Worm (Caenorhabditis elegans) whole organism, L3 larva: ENCODE data around the gene AH9.1.

ENCODE experiments used
- R02D3.7 ChIP-seq: fragments of 150-350 bp; optimal IDR thresholded peaks from 2 replicates; lab custom pipeline; 2014; ENCODE audit warnings: missing biosample characterization, missing genetic modification characterization
- ZK546.5 ChIP-seq: sonication (generic microtip); optimal IDR thresholded peaks from 2 replicates; lab custom pipeline; 2017; ENCODE audit warnings: missing biosample characterization, missing genetic modification characterization
- aly-2 ChIP-seq: fragments of 150-350 bp; optimal IDR thresholded peaks from 2 replicates; lab custom pipeline; 2014; ENCODE audit warnings: missing biosample characterization, missing genetic modification characterization
- ama-1 ChIP-seq: fragments of 150-350 bp; optimal IDR thresholded peaks from 2 replicates; lab custom pipeline; 2018
- ceh-16 ChIP-seq: sonication (generic microtip); optimal IDR thresholded peaks from 2 replicates; lab custom pipeline; 2017; ENCODE audit warnings: missing biosample characterization, missing genetic modification characterization
- ceh-28 ChIP-seq: fragments of 150-350 bp; optimal IDR thresholded peaks from 2 replicates; lab custom pipeline; 2014; ENCODE audit warnings: missing biosample characterization, missing genetic modification reagents, missing genetic modification characterization
- ceh-82 ChIP-seq: fragments of 150-350 bp; optimal IDR thresholded peaks from 2 replicates; lab custom pipeline; 2014; ENCODE audit warnings: missing biosample characterization, missing genetic modification characterization
- ceh-9 ChIP-seq: sonication (generic microtip); optimal IDR thresholded peaks from 2 replicates; lab custom pipeline; 2018; ENCODE audit warnings: missing biosample characterization, missing genetic modification characterization
- daf-12 ChIP-seq: fragments of 150-350 bp; optimal IDR thresholded peaks from 2 replicates; lab custom pipeline; 2014; ENCODE audit warnings: missing biosample characterization, missing genetic modification reagents, missing genetic modification characterization
- egl-27 ChIP-seq: sonication (generic microtip); optimal IDR thresholded peaks from 4 replicates; lab custom pipeline; 2017; ENCODE audit warnings: missing biosample characterization, missing genetic modification reagents, missing genetic modification characterization
- egl-5 ChIP-seq: fragments of 150-350 bp; optimal IDR thresholded peaks from 2 replicates; lab custom pipeline; 2017; ENCODE audit warnings: missing biosample characterization, missing genetic modification reagents, missing genetic modification characterization, inconsistent platforms
- elt-1 ChIP-seq: fragments of 150-350 bp; optimal IDR thresholded peaks from 2 replicates; lab custom pipeline; 2014; ENCODE audit warnings: missing biosample characterization, missing genetic modification characterization
- elt-2 ChIP-seq: sonication (generic microtip); optimal IDR thresholded peaks from 2 replicates; lab custom pipeline; 2016; ENCODE audit warnings: missing genetic modification reagents, mild to moderate bottlenecking, missing genetic modification characterization, missing compliant biosample characterization
- elt-3 ChIP-seq, 3 experiments: fragments of 150-350 bp in 1 of 3; sonication (generic microtip) in 2 of 3; optimal IDR thresholded peaks; 2 replicates in 2 of 3; 4 replicates in 1 of 3; lab custom pipeline; 2014 to 2017; ENCODE audit warnings: missing biosample characterization in 3 of 3, missing genetic modification characterization in 3 of 3
- eor-1 ChIP-seq, 2 experiments: fragments of 150-350 bp; optimal IDR thresholded peaks; 2 replicates each; lab custom pipeline; 2014 to 2018; ENCODE audit warnings: missing biosample characterization in 2 of 2, missing genetic modification characterization in 2 of 2
- fkh-10 ChIP-seq: sonication (generic microtip); optimal IDR thresholded peaks from 2 replicates; lab custom pipeline; 2017; ENCODE audit warnings: missing biosample characterization, missing genetic modification reagents, missing genetic modification characterization
- fkh-2 ChIP-seq: fragments of 150-350 bp; optimal IDR thresholded peaks from 2 replicates; lab custom pipeline; 2014; ENCODE audit warnings: missing biosample characterization, missing genetic modification reagents, missing genetic modification characterization
- fos-1 ChIP-seq: fragments of 150-350 bp; optimal IDR thresholded peaks from 2 replicates; lab custom pipeline; 2014; ENCODE audit warnings: missing biosample characterization, missing genetic modification characterization
- hmg-11 ChIP-seq: sonication (generic microtip); optimal IDR thresholded peaks from 2 replicates; lab custom pipeline; 2016; ENCODE audit warnings: missing genetic modification characterization, missing compliant biosample characterization
- jun-1 ChIP-seq: fragments of 150-350 bp; optimal IDR thresholded peaks from 2 replicates; lab custom pipeline; 2014; ENCODE audit warnings: missing biosample characterization, missing genetic modification reagents, missing genetic modification characterization
- lin-15B ChIP-seq: fragments of 150-350 bp; optimal IDR thresholded peaks from 2 replicates; lab custom pipeline; 2014; ENCODE audit warnings: missing biosample characterization, missing genetic modification characterization
- lin-39 ChIP-seq: fragments of 150-350 bp; optimal IDR thresholded peaks from 2 replicates; lab custom pipeline; 2018; ENCODE audit warnings: missing biosample characterization, missing genetic modification reagents, missing genetic modification characterization
- lsy-12 ChIP-seq: sonication (generic microtip); optimal IDR thresholded peaks from 2 replicates; lab custom pipeline; 2016; ENCODE audit warnings: mild to moderate bottlenecking, missing genetic modification characterization, missing compliant biosample characterization
- mdl-1 ChIP-seq: fragments of 150-350 bp; optimal IDR thresholded peaks from 2 replicates; lab custom pipeline; 2014; ENCODE audit warnings: missing biosample characterization, missing genetic modification characterization
- mml-1 ChIP-seq: fragments of 150-350 bp; sonication (generic microtip); optimal IDR thresholded peaks from 3 replicates; lab custom pipeline; 2014; ENCODE audit warnings: missing biosample characterization, missing genetic modification characterization
- nfya-1 ChIP-seq: sonication (generic microtip); optimal IDR thresholded peaks from 2 replicates; lab custom pipeline; 2017; ENCODE audit warnings: missing genetic modification characterization, mild to moderate bottlenecking, missing compliant biosample characterization, antibody characterized with exemption, moderate library complexity; ENCODE audit not compliant: insufficient read depth
- nhr-11 ChIP-seq: fragments of 150-350 bp; optimal IDR thresholded peaks from 2 replicates; lab custom pipeline; 2014; ENCODE audit warnings: missing biosample characterization, missing genetic modification characterization
- nhr-12 ChIP-seq: fragments of 150-350 bp; optimal IDR thresholded peaks from 2 replicates; lab custom pipeline; 2014; ENCODE audit warnings: missing biosample characterization, missing genetic modification characterization
- nhr-23 ChIP-seq: fragments of 150-350 bp; optimal IDR thresholded peaks from 2 replicates; lab custom pipeline; 2014; ENCODE audit warnings: missing biosample characterization, missing genetic modification reagents, missing genetic modification characterization
- nhr-237 ChIP-seq: fragments of 150-350 bp; optimal IDR thresholded peaks from 2 replicates; lab custom pipeline; 2014; ENCODE audit warnings: missing biosample characterization, missing genetic modification characterization
- nhr-25 ChIP-seq: sonication (generic microtip); optimal IDR thresholded peaks from 2 replicates; lab custom pipeline; 2017; ENCODE audit warnings: missing biosample characterization, missing genetic modification characterization
- nhr-28 ChIP-seq: fragments of 150-350 bp; optimal IDR thresholded peaks from 2 replicates; lab custom pipeline; 2014; ENCODE audit warnings: missing biosample characterization, missing genetic modification characterization
- nhr-43 ChIP-seq: sonication (generic microtip); optimal IDR thresholded peaks from 2 replicates; lab custom pipeline; 2016; ENCODE audit warnings: mild to moderate bottlenecking, missing genetic modification characterization, missing compliant biosample characterization; ENCODE audit not compliant: poor library complexity, severe bottlenecking
- nhr-67 ChIP-seq: fragments of 150-350 bp; optimal IDR thresholded peaks from 2 replicates; lab custom pipeline; 2014; ENCODE audit warnings: missing biosample characterization, missing genetic modification characterization
- nhr-76 ChIP-seq: fragments of 150-350 bp; sonication (generic microtip); optimal IDR thresholded peaks from 5 replicates; lab custom pipeline; 2014; ENCODE audit warnings: missing biosample characterization, missing genetic modification characterization
- nhr-77 ChIP-seq: fragments of 150-350 bp; optimal IDR thresholded peaks from 2 replicates; lab custom pipeline; 2014; ENCODE audit warnings: missing biosample characterization, missing genetic modification characterization
- pha-4 ChIP-seq: fragments of 150-350 bp; optimal IDR thresholded peaks from 2 replicates; lab custom pipeline; 2014; ENCODE audit warnings: missing biosample characterization, missing genetic modification reagents, missing genetic modification characterization
- pqm-1 ChIP-seq: fragments of 150-350 bp; optimal IDR thresholded peaks from 2 replicates; lab custom pipeline; 2017; ENCODE audit warnings: missing biosample characterization, missing genetic modification characterization, inconsistent platforms
- sea-2 ChIP-seq: fragments of 150-350 bp; sonication (generic microtip); optimal IDR thresholded peaks from 4 replicates; lab custom pipeline; 2014; ENCODE audit warnings: missing biosample characterization, missing genetic modification reagents, missing genetic modification characterization
- skn-1 ChIP-seq: fragments of 150-350 bp; optimal IDR thresholded peaks from 2 replicates; lab custom pipeline; 2014; ENCODE audit warnings: missing biosample characterization, missing genetic modification characterization
- snpc-4 ChIP-seq: fragments of 150-350 bp; optimal IDR thresholded peaks from 2 replicates; lab custom pipeline; 2014; ENCODE audit warnings: missing biosample characterization, missing genetic modification characterization
- tbx-2 ChIP-seq: sonication (generic microtip); optimal IDR thresholded peaks from 2 replicates; lab custom pipeline; 2016; ENCODE audit warnings: mild to moderate bottlenecking, missing genetic modification characterization, missing compliant biosample characterization
- unc-39 ChIP-seq: sonication (generic microtip); optimal IDR thresholded peaks from 4 replicates; lab custom pipeline; 2017; ENCODE audit warnings: missing biosample characterization, missing genetic modification characterization
- unc-62 ChIP-seq: fragments of 150-350 bp; sonication (generic microtip); optimal IDR thresholded peaks from 4 replicates; lab custom pipeline; 2014; ENCODE audit warnings: missing biosample characterization, missing genetic modification reagents, missing genetic modification characterization
- zag-1 ChIP-seq: fragments of 150-350 bp; optimal IDR thresholded peaks from 2 replicates; lab custom pipeline; 2014; ENCODE audit warnings: missing biosample characterization, missing genetic modification characterization
- ztf-11 ChIP-seq: fragments of 150-350 bp; optimal IDR thresholded peaks from 2 replicates; lab custom pipeline; 2014; ENCODE audit warnings: missing biosample characterization, missing genetic modification characterization
- ztf-4 ChIP-seq: fragments of 150-350 bp; optimal IDR thresholded peaks from 2 replicates; lab custom pipeline; 2014; ENCODE audit warnings: missing biosample characterization, missing genetic modification characterization

The AH9.1 gene

ce11 chrX:2242568-2243185 is 4.1 kb downstream of the AH9.1 start, which contains the start of gene rpl-11.2:
rpl-11.2 (minus strand) TSS chrX:2242618.
- TF ChIP-seq nhr-67 (tag; lab: Kevin White, UChicago) (no peak), snpc-4 (tag; lab: Kevin White, UChicago) (peak; percentile 94), nhr-76 (tag; lab: Kevin White, UChicago) (peak; percentile 63), unc-62 (peak; percentile 80), tbx-2 (tag; lab: Kevin White, UChicago) (peak; percentile 87), ztf-11 (no peak), fkh-10 (GFP tag; lab: Kevin White, UChicago) (peak; percentile 96), nhr-25 (tag; lab: Kevin White, UChicago) (peak; percentile 100), ceh-9 (tag; lab: Kevin White, UChicago) (no peak), unc-39 (tag; lab: Kevin White, UChicago) (peak; percentile 22), ceh-28 (tag; lab: Kevin White, UChicago) (peak; percentile 93), zag-1 (peak; percentile 70), nhr-23 (peak; percentile 99), nfya-1 (tag; lab: Kevin White, UChicago) (peak; percentile 99), lsy-12 (tag; lab: Kevin White, UChicago) (peak; percentile 95), ceh-82 (tag; lab: Kevin White, UChicago) (peak; percentile 78), fos-1 (peak; percentile 4), nhr-11 (tag; lab: Kevin White, UChicago) (peak; percentile 93), lin-15B (tag; lab: Kevin White, UChicago) (peak; percentile 97), sea-2 (peak; percentile 86), ama-1 (lab: Kevin White, UChicago) (peak; percentile 87), lin-39 (tag; lab: Kevin White, UChicago) (peak; percentile 98), egl-5 (tag; lab: Kevin White, UChicago) (peak; percentile 93), ZK546.5 (peak; percentile 96), pha-4 (tag; lab: Kevin White, UChicago) (peak; percentile 99), mdl-1 (no peak), ztf-4 (tag; lab: Kevin White, UChicago) (peak; percentile 84), elt-1 (peak; percentile 90), elt-2 (tag; lab: Kevin White, UChicago) (peak; percentile 86), elt-3 (tag; optimal IDR thresholded peaks at IDR 0.05; lab: Kevin White, UChicago) (peak in 1 of 3 experiments; percentile 73), nhr-237 (tag; lab: Kevin White, UChicago) (no peak), pqm-1 (tag; lab: Kevin White, UChicago) (peak; percentile 97), R02D3.7 (peak; percentile 87), ceh-16 (tag; lab: Kevin White, UChicago) (peak; percentile 74), nhr-12 (tag; lab: Kevin White, UChicago) (no peak), eor-1 (tag; optimal IDR thresholded peaks at IDR 0.05; lab: Kevin White, UChicago) (peak in 1 of 2 experiments; percentile 58), aly-2 (tag; lab: Kevin White, UChicago) (peak; percentile 24), jun-1 (tag; lab: Kevin White, UChicago) (peak; percentile 88), mml-1 (no peak), hmg-11 (tag; lab: Kevin White, UChicago) (peak; percentile 98), skn-1 (tag; lab: Kevin White, UChicago) (peak; percentile 92), daf-12 (tag; lab: Kevin White, UChicago) (no peak), nhr-77 (peak; percentile 86), fkh-2 (tag; lab: Kevin White, UChicago) (no peak), nhr-28 (no peak), egl-27 (tag; lab: Kevin White, UChicago) (peak; percentile 91), nhr-43 (tag; lab: Kevin White, UChicago) (peak; percentile 97)
- TF ChIP-seq, all 47 proteins: peak for 37
